Fruit fly (Drosophila melanogaster) ovary, adult (tissue): ENCODE results near the gene Dic2.

Experiments used
- CG17801 ChIP-seq: fragments of 200-800 bp; optimal IDR thresholded peaks from 2 replicates; lab custom pipeline; 2019; ENCODE audit warnings: missing biosample characterization, mild to moderate bottlenecking, missing genetic modification characterization, moderate library complexity; ENCODE audit not compliant: partially characterized antibody

Dic2 gene

dm6 chr3R:20503646-20504045, 2.4 kb upstream of the Dic2 start, which contains the start of gene MtnB:
Gene MtnB (minus strand): TSS chr3R:20503746.
- TF ChIP-seq CG17801 (GFP tag; lab: Kevin White, UChicago) = no peak

dm6 chr3R:20501910-20502309, 683 bp upstream of the Dic2 start, which contains the start of gene CG46441:
Gene CG46441 (minus strand): TSS chr3R:20502010.
- no peak for TF ChIP-seq CG17801 (GFP tag; lab: Kevin White, UChicago)

- no peak for TF ChIP-seq CG17801 (GFP tag; lab: Kevin White, UChicago)
Measured at dm6 chr3R:20484441-20484840, 16.8 kb downstream of the Dic2 start, which contains the start of gene Gfrl. Gene Gfrl (minus strand): TSS chr3R:20484588.

dm6 chr3R:20472764-20473390, 28.4 kb downstream of the Dic2 start:
- no peak for TF ChIP-seq CG17801 (GFP tag; lab: Kevin White, UChicago)

dm6 chr3R:20464267-20464768, 36.9 kb downstream of the Dic2 start:
- no peak for TF ChIP-seq CG17801 (GFP tag; lab: Kevin White, UChicago)
